Worm (Caenorhabditis elegans) whole organism, midembryonic: ENCODE data around the gene gcy-29.

ENCODE experiments used
- ref-1 ChIP-seq: fragments of 200-800 bp; sonication (Bioruptor generic); conservative IDR thresholded peaks from 2 replicates; pipeline ENCODE4 v1.3.6; 2022; ENCODE audit warnings: missing genetic modification reagents, missing genetic modification characterization, missing compliant biosample characterization
- ztf-23 ChIP-seq: fragments of 200-800 bp; sonication (Bioruptor generic); IDR thresholded peaks from 2 replicates; pipeline ENCODE4 v1.3.6; 2022; ENCODE audit warnings: missing genetic modification reagents, missing genetic modification characterization, missing compliant biosample characterization

DNA sequence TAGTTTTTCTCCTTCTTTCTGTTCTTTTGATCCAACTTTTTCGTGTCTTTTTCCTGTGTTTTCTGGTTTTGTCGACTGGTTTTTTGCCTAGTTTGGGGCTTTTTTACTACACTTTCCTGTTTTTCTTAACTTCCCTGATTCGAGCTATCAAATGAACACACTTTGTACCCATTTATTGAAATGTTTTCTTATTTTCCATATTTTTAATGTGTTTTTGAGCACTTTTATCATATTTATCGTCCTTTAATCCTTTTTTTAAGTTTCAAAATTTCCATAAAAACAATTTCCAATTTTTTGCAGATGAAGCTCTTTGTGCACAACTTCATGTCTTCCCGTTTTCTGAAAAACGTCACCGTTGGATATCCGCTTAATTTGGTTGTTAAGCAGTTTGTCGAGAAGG lies 14.6 kb downstream of the gcy-29 start, which contains the start of gene C04H5.1:
- TF ChIP-seq ztf-23 (GFP tag; lab: Robert Waterston, UW): no peak
- TF ChIP-seq ref-1: no peak
